Fruit fly (Drosophila melanogaster) whole organism, embryonic: Measurements from ENCODE around the gene CG5674.
A peak's percentile ranks its signal among the peaks of the same experiment; 100 is the strongest.

Experiments used
- Atf3 ChIP-seq: fragments of 200-800 bp; sonication (Bioruptor generic); optimal IDR thresholded peaks from 3 replicates; lab custom pipeline; 2016; ENCODE audit warnings: missing biosample characterization, missing genetic modification characterization
- Atf6 ChIP-seq: fragments of 200-800 bp; sonication (Bioruptor generic); IDR thresholded peaks from 2 replicates; pipeline ENCODE4 v1.3.6; 2022; ENCODE audit warnings: missing biosample characterization, missing genetic modification characterization
- CG1024 ChIP-seq: fragments of 200-800 bp; sonication (Bioruptor generic); IDR thresholded peaks from 2 replicates; pipeline ENCODE4 v1.3.6; 2022; ENCODE audit warnings: missing biosample characterization, missing genetic modification characterization
- CG10366 ChIP-seq: fragments of 200-800 bp; sonication (Bioruptor generic); IDR thresholded peaks from 2 replicates; pipeline ENCODE4 v1.3.6; 2022; ENCODE audit warnings: missing biosample characterization, missing genetic modification characterization
- CG11560 ChIP-seq: fragments of 200-800 bp; sonication (Bioruptor generic); IDR thresholded peaks from 3 replicates; pipeline ENCODE4 v1.3.6; 2022; ENCODE audit warnings: missing biosample characterization, missing genetic modification characterization
- CG11695 ChIP-seq: fragments of 200-800 bp; sonication (Bioruptor generic); IDR thresholded peaks from 3 replicates; pipeline ENCODE4 v1.3.6; 2022; ENCODE audit warnings: missing biosample characterization, missing genetic modification characterization
- CG13775 ChIP-seq: fragments of 200-800 bp; sonication (Bioruptor generic); optimal IDR thresholded peaks from 3 replicates; lab custom pipeline; 2017; ENCODE audit warnings: missing biosample characterization, mild to moderate bottlenecking, missing genetic modification characterization
- CG15479 ChIP-seq: fragments of 200-800 bp; sonication (Bioruptor generic); optimal IDR thresholded peaks from 3 replicates; lab custom pipeline; 2019; ENCODE audit warnings: missing biosample characterization, mild to moderate bottlenecking, missing genetic modification characterization, moderate library complexity
- CG16815 ChIP-seq: fragments of 200-800 bp; sonication (Bioruptor generic); optimal IDR thresholded peaks from 3 replicates; lab custom pipeline; 2017; ENCODE audit warnings: missing biosample characterization, mild to moderate bottlenecking, missing genetic modification characterization
- CG17328 ChIP-seq: fragments of 200-800 bp; sonication (Bioruptor generic); IDR thresholded peaks from 2 replicates; pipeline ENCODE4 v1.3.6; 2022; ENCODE audit warnings: missing biosample characterization, missing genetic modification characterization
- CG18619 ChIP-seq: fragments of 200-800 bp; sonication (Bioruptor generic); optimal IDR thresholded peaks from 3 replicates; lab custom pipeline; 2017; ENCODE audit warnings: missing biosample characterization, mild to moderate bottlenecking, missing genetic modification characterization
- CG34422 ChIP-seq: fragments of 200-800 bp; sonication (Bioruptor generic); IDR thresholded peaks from 3 replicates; pipeline ENCODE4 v1.3.6; 2022; ENCODE audit warnings: missing biosample characterization, missing genetic modification characterization
- CG4424 ChIP-seq: fragments of 200-800 bp; sonication (Bioruptor generic); optimal IDR thresholded peaks from 3 replicates; lab custom pipeline; 2016; ENCODE audit warnings: missing biosample characterization, missing genetic modification characterization
- CG4617 ChIP-seq: fragments of 200-800 bp; sonication (Bioruptor generic); optimal IDR thresholded peaks from 3 replicates; lab custom pipeline; 2016; ENCODE audit warnings: missing biosample characterization, missing genetic modification characterization, borderline replicate concordance
- CG6791 ChIP-seq: fragments of 200-800 bp; sonication (Bioruptor generic); IDR thresholded peaks from 3 replicates; pipeline ENCODE4 v1.3.6; 2022; ENCODE audit warnings: missing biosample characterization, missing genetic modification characterization; ENCODE audit not compliant: partially characterized antibody
- CG7786 ChIP-seq: fragments of 200-800 bp; sonication (Bioruptor generic); optimal IDR thresholded peaks from 2 replicates; lab custom pipeline; 2016; ENCODE audit warnings: missing biosample characterization, missing genetic modification characterization
- CG8089 ChIP-seq: fragments of 200-800 bp; sonication (Bioruptor generic); optimal IDR thresholded peaks from 3 replicates; lab custom pipeline; 2016; ENCODE audit warnings: missing biosample characterization, missing genetic modification characterization
- CG9876 ChIP-seq: fragments of 200-800 bp; sonication (Bioruptor generic); optimal IDR thresholded peaks from 2 replicates; lab custom pipeline; 2016; ENCODE audit warnings: missing biosample characterization, missing genetic modification characterization
- CG9932 ChIP-seq: fragments of 200-800 bp; sonication (Bioruptor generic); IDR thresholded peaks from 2 replicates; pipeline ENCODE4 v1.3.6; 2022; ENCODE audit warnings: missing biosample characterization, missing genetic modification characterization
- CHES-1-like ChIP-seq: fragments of 200-800 bp; sonication (Bioruptor generic); optimal IDR thresholded peaks from 2 replicates; lab custom pipeline; 2016; ENCODE audit warnings: missing biosample characterization, missing genetic modification characterization
- CTCF ChIP-seq: fragments of 200-800 bp; sonication (Bioruptor generic); optimal IDR thresholded peaks from 2 replicates; lab custom pipeline; 2017; ENCODE audit warnings: missing biosample characterization, mild to moderate bottlenecking, missing genetic modification characterization, moderate library complexity
- D ChIP-seq, 2 experiments: fragments of 200-800 bp in 1 of 2; fragments of >200 bp in 1 of 2; sonication (Bioruptor generic) in 1 of 2; optimal IDR thresholded peaks; 2 replicates in 1 of 2; 3 replicates in 1 of 2; lab custom pipeline; 2017; ENCODE audit warnings: mild to moderate bottlenecking in 1 of 2, missing biosample characterization in 1 of 2, missing genetic modification characterization in 1 of 2, missing genetic modification reagents in 1 of 2
- D19A ChIP-seq: fragments of 200-800 bp; optimal IDR thresholded peaks from 3 replicates; lab custom pipeline; 2019; ENCODE audit warnings: missing biosample characterization, mild to moderate bottlenecking, missing genetic modification characterization, moderate library complexity
- Drgx ChIP-seq: fragments of 200-800 bp; sonication (Bioruptor generic); IDR thresholded peaks from 2 replicates; pipeline ENCODE4 v1.3.6; 2022; ENCODE audit warnings: missing biosample characterization, missing genetic modification characterization
- ERR ChIP-seq: fragments of 200-800 bp; sonication (Bioruptor generic); optimal IDR thresholded peaks from 2 replicates; lab custom pipeline; 2016; ENCODE audit warnings: missing biosample characterization, missing genetic modification characterization
- Fer3 ChIP-seq: fragments of 200-800 bp; sonication (Bioruptor generic); optimal IDR thresholded peaks from 2 replicates; lab custom pipeline; 2018; ENCODE audit warnings: missing biosample characterization, mild to moderate bottlenecking, missing genetic modification characterization, moderate library complexity
- HLH4C ChIP-seq: fragments of 200-800 bp; sonication (Bioruptor generic); IDR thresholded peaks from 3 replicates; pipeline ENCODE4 v1.3.6; 2022; ENCODE audit warnings: missing biosample characterization, missing genetic modification characterization; ENCODE audit not compliant: partially characterized antibody
- Lhr ChIP-seq: fragments of 200-800 bp; sonication (Bioruptor generic); optimal IDR thresholded peaks from 3 replicates; lab custom pipeline; 2017; ENCODE audit warnings: mild to moderate bottlenecking, missing biosample characterization, missing genetic modification reagents, missing genetic modification characterization
- Mad ChIP-seq: fragments of 200-800 bp; sonication (Bioruptor generic); optimal IDR thresholded peaks from 2 replicates; lab custom pipeline; 2016; ENCODE audit warnings: missing biosample characterization, missing genetic modification characterization
- Xrp1 ChIP-seq: fragments of 200-800 bp; sonication (Bioruptor generic); IDR thresholded peaks from 2 replicates; pipeline ENCODE4 v1.3.6; 2022; ENCODE audit warnings: missing biosample characterization, missing genetic modification characterization
- abd-A ChIP-seq: fragments of 200-800 bp; sonication (Bioruptor generic); optimal IDR thresholded peaks from 3 replicates; lab custom pipeline; 2019; ENCODE audit warnings: missing biosample characterization, mild to moderate bottlenecking, missing genetic modification characterization, moderate library complexity
- bigmax ChIP-seq: fragments of 200-800 bp; sonication (Bioruptor generic); optimal IDR thresholded peaks from 2 replicates; lab custom pipeline; 2018; ENCODE audit warnings: missing biosample characterization, mild to moderate bottlenecking, missing genetic modification characterization
- btn ChIP-seq: fragments of 200-800 bp; sonication (Bioruptor generic); optimal IDR thresholded peaks from 2 replicates; lab custom pipeline; 2016; ENCODE audit warnings: missing biosample characterization, missing genetic modification characterization
- caup ChIP-seq: fragments of 200-800 bp; sonication (Bioruptor generic); optimal IDR thresholded peaks from 3 replicates; lab custom pipeline; 2017; ENCODE audit warnings: missing biosample characterization, mild to moderate bottlenecking, missing genetic modification characterization, moderate library complexity; ENCODE audit not compliant: severe bottlenecking
- corto ChIP-seq: fragments of 200-800 bp; sonication (Bioruptor generic); optimal IDR thresholded peaks from 2 replicates; lab custom pipeline; 2016; ENCODE audit warnings: missing biosample characterization, mild to moderate bottlenecking, missing genetic modification characterization, moderate library complexity
- dm ChIP-seq: fragments of 200-800 bp; sonication (Bioruptor generic); optimal IDR thresholded peaks from 3 replicates; lab custom pipeline; 2016; ENCODE audit warnings: missing biosample characterization, missing genetic modification characterization
- dpn ChIP-seq, 2 experiments: fragments of 200-800 bp; sonication (Bioruptor generic); optimal IDR thresholded peaks; 3 replicates each; lab custom pipeline; 2016; ENCODE audit warnings: missing biosample characterization in 2 of 2, missing genetic modification characterization in 2 of 2
- esg ChIP-seq: fragments of 200-800 bp; sonication (Bioruptor generic); conservative IDR thresholded peaks from 2 replicates; pipeline ENCODE4 v1.3.6; 2022; ENCODE audit warnings: missing biosample characterization, missing genetic modification characterization
- gem ChIP-seq: fragments of 200-800 bp; sonication (Bioruptor generic); optimal IDR thresholded peaks from 2 replicates; lab custom pipeline; 2019; ENCODE audit warnings: missing biosample characterization, mild to moderate bottlenecking, missing genetic modification characterization, moderate library complexity
- h ChIP-seq: fragments of >200 bp; optimal IDR thresholded peaks from 2 replicates; lab custom pipeline; 2017
- knrl ChIP-seq: fragments of 200-800 bp; sonication (Bioruptor generic); IDR thresholded peaks from 3 replicates; pipeline ENCODE4 v1.3.6; 2022; ENCODE audit warnings: missing biosample characterization, missing genetic modification characterization; ENCODE audit not compliant: partially characterized antibody
- mld ChIP-seq: fragments of 200-800 bp; sonication (Bioruptor generic); IDR thresholded peaks from 3 replicates; pipeline ENCODE4 v1.3.6; 2022; ENCODE audit warnings: missing biosample characterization, missing genetic modification characterization; ENCODE audit not compliant: partially characterized antibody
- oc ChIP-seq: fragments of 200-800 bp; sonication (Bioruptor generic); optimal IDR thresholded peaks from 2 replicates; lab custom pipeline; 2018; ENCODE audit warnings: missing biosample characterization, mild to moderate bottlenecking, missing genetic modification characterization, moderate library complexity
- pnt ChIP-seq: fragments of 200-800 bp; sonication (Bioruptor generic); optimal IDR thresholded peaks from 3 replicates; lab custom pipeline; 2016; ENCODE audit warnings: missing biosample characterization, missing genetic modification characterization
- scrt ChIP-seq: fragments of 200-800 bp; sonication (Bioruptor generic); optimal IDR thresholded peaks from 2 replicates; lab custom pipeline; 2018; ENCODE audit warnings: missing biosample characterization, mild to moderate bottlenecking, missing genetic modification characterization, moderate library complexity
- sob ChIP-seq: fragments of 200-800 bp; sonication (Bioruptor generic); IDR thresholded peaks from 2 replicates; pipeline ENCODE4 v1.3.6; 2022; ENCODE audit warnings: missing biosample characterization, missing genetic modification characterization
- tin ChIP-seq: fragments of 200-800 bp; sonication (Bioruptor generic); optimal IDR thresholded peaks from 3 replicates; lab custom pipeline; 2016; ENCODE audit warnings: missing biosample characterization, missing genetic modification characterization
- unc-4 ChIP-seq: fragments of 200-800 bp; sonication (Bioruptor generic); IDR thresholded peaks from 2 replicates; pipeline ENCODE4 v1.3.6; 2022; ENCODE audit warnings: missing biosample characterization, missing genetic modification characterization; ENCODE audit not compliant: partially characterized antibody
- zen2 ChIP-seq: fragments of 200-800 bp; sonication (Bioruptor generic); IDR thresholded peaks from 3 replicates; pipeline ENCODE4 v1.3.6; 2022; ENCODE audit warnings: missing biosample characterization, missing genetic modification characterization; ENCODE audit not compliant: partially characterized antibody
- zf30C ChIP-seq: fragments of 200-800 bp; sonication (Bioruptor generic); optimal IDR thresholded peaks from 3 replicates; lab custom pipeline; 2018; ENCODE audit warnings: missing biosample characterization, mild to moderate bottlenecking, missing genetic modification characterization

Gene CG5674

dm6 chr2L:17963071-17963567 lies at the start of gene CG5674:
CG5674 (plus strand) TSS chr2L:17963379.
- TF ChIP-seq CG11560 (tag; lab: Robert Waterston, UW) (peak; percentile 88), zen2 (peak; percentile 80), Mad (GFP tag; lab: Kevin White, UChicago) (peak; percentile 49), CG13775 (GFP tag; lab: Kevin White, UChicago) (peak; percentile 49), zf30C (GFP tag; lab: Kevin White, UChicago) (peak; percentile 94), Lhr (GFP tag; lab: Kevin White, UChicago) (peak; percentile 92), D (optimal IDR thresholded peaks at IDR 0.05; lab: Kevin White, UChicago) (peak; percentile 56), D (GFP tag; optimal IDR thresholded peaks at IDR 0.05; lab: Kevin White, UChicago) (no peak), Atf6 (GFP tag; lab: Robert Waterston, UW) (peak; percentile 24; the same call in 1 of the 2 replicates), CG8089 (GFP tag; lab: Kevin White, UChicago) (peak; percentile 48), CHES-1-like (GFP tag; lab: Kevin White, UChicago) (peak; percentile 80), Xrp1 (GFP tag; lab: Robert Waterston, UW) (peak; percentile 60), knrl (GFP tag; lab: Robert Waterston, UW) (peak; percentile 90), HLH4C (GFP tag; lab: Robert Waterston, UW) (peak; percentile 94), scrt (GFP tag; lab: Kevin White, UChicago) (no peak), CG34422 (GFP tag; lab: Robert Waterston, UW) (peak; percentile 74; the same call in 1 of the 3 replicates), Atf3 (GFP tag; lab: Kevin White, UChicago) (peak; percentile 35), mld (peak; percentile 85), CG11695 (GFP tag; lab: Robert Waterston, UW) (0 out of 3 replicates have a peak, but pooled peaks have one; percentile 35), bigmax (GFP tag; lab: Kevin White, UChicago) (no peak), dm (peak; percentile 59), CG15479 (no peak), CG4424 (GFP tag; lab: Kevin White, UChicago) (peak; percentile 34), unc-4 (GFP tag; lab: Robert Waterston, UW) (peak; percentile 82), CG7786 (GFP tag; lab: Kevin White, UChicago) (peak; percentile 46), pnt (GFP tag; lab: Kevin White, UChicago) (peak; percentile 3), abd-A (tag; lab: Kevin White, UChicago) (no peak), CTCF (GFP tag; lab: Kevin White, UChicago) (peak; percentile 78), CG9876 (GFP tag; lab: Kevin White, UChicago) (peak; percentile 51), CG18619 (peak; percentile 23), esg (peak; percentile 49), tin (GFP tag; lab: Kevin White, UChicago) (peak; percentile 46), caup (GFP tag; lab: Kevin White, UChicago) (peak; percentile 50), sob (GFP tag; lab: Robert Waterston, UW) (peak; percentile 79), D19A (tag; lab: Kevin White, UChicago) (no peak), Fer3 (no peak), btn (GFP tag; lab: Kevin White, UChicago) (peak; percentile 5), oc (no peak), dpn (GFP tag; optimal IDR thresholded peaks at IDR 0.05; lab: Kevin White, UChicago) (peak in 1 of 2 experiments; percentile 68), CG9932 (GFP tag; lab: Robert Waterston, UW) (peak; percentile 73), corto (GFP tag; lab: Kevin White, UChicago) (no peak), h (lab: Kevin White, UChicago) (no peak), CG4617 (peak; percentile 64), CG16815 (GFP tag; lab: Kevin White, UChicago) (no peak), CG10366 (GFP tag; lab: Robert Waterston, UW) (no peak; the same call in 1 of the 2 replicates), CG17328 (GFP tag; lab: Robert Waterston, UW) (peak; percentile 32; the same call in 1 of the 2 replicates), CG1024 (0 out of 2 replicates have a peak, but pooled peaks have one; percentile 18), ERR (GFP tag; lab: Kevin White, UChicago) (peak; percentile 43), gem (no peak), CG6791 (peak; percentile 94), Drgx (GFP tag; lab: Robert Waterston, UW) (peak; percentile 54)
